Fruit fly (Drosophila melanogaster) whole organism, embryonic: Measurements from ENCODE around the gene Syt1.

Source experiments
- Ada2b ChIP-seq: fragments of 200-800 bp; sonication (Bioruptor generic); IDR thresholded peaks from 2 replicates; pipeline ENCODE4 v1.3.6; 2022; ENCODE audit warnings: missing biosample characterization, missing genetic modification characterization
- Aef1 ChIP-seq: fragments of 200-800 bp; sonication (Bioruptor generic); IDR thresholded peaks from 3 replicates; pipeline ENCODE4 v1.3.6; 2022; ENCODE audit warnings: missing biosample characterization, missing genetic modification characterization
- Bteb2 ChIP-seq: fragments of 200-800 bp; sonication (Bioruptor generic); optimal IDR thresholded peaks from 2 replicates; lab custom pipeline; 2016; ENCODE audit warnings: missing biosample characterization, missing genetic modification characterization
- CG11560 ChIP-seq: fragments of 200-800 bp; sonication (Bioruptor generic); IDR thresholded peaks from 3 replicates; pipeline ENCODE4 v1.3.6; 2022; ENCODE audit warnings: missing biosample characterization, missing genetic modification characterization
- CG1233 ChIP-seq: fragments of 200-800 bp; sonication (Bioruptor generic); optimal IDR thresholded peaks from 4 replicates; lab custom pipeline; 2018; ENCODE audit warnings: missing biosample characterization, mild to moderate bottlenecking, missing genetic modification characterization
- CG13296 ChIP-seq: fragments of 200-800 bp; sonication (Bioruptor generic); optimal IDR thresholded peaks from 3 replicates; lab custom pipeline; 2018; ENCODE audit warnings: missing biosample characterization, mild to moderate bottlenecking, missing genetic modification characterization
- CG14014 ChIP-seq: fragments of 200-800 bp; sonication (Bioruptor generic); IDR thresholded peaks from 2 replicates; pipeline ENCODE4 v1.3.6; 2022; ENCODE audit warnings: missing biosample characterization, missing genetic modification characterization
- CG16779 ChIP-seq: fragments of 200-800 bp; sonication (Bioruptor generic); IDR thresholded peaks from 2 replicates; pipeline ENCODE4 v1.3.6; 2022; ENCODE audit warnings: missing biosample characterization, missing genetic modification characterization
- CG17186 ChIP-seq: fragments of 200-800 bp; sonication (Bioruptor generic); optimal IDR thresholded peaks from 3 replicates; lab custom pipeline; 2017; ENCODE audit warnings: missing biosample characterization, missing genetic modification reagents, missing genetic modification characterization
- CG17328 ChIP-seq: fragments of 200-800 bp; sonication (Bioruptor generic); IDR thresholded peaks from 2 replicates; pipeline ENCODE4 v1.3.6; 2022; ENCODE audit warnings: missing biosample characterization, missing genetic modification characterization
- CG2712 ChIP-seq: fragments of 200-800 bp; optimal IDR thresholded peaks from 3 replicates; lab custom pipeline; 2019; ENCODE audit warnings: missing biosample characterization, mild to moderate bottlenecking, missing genetic modification characterization, moderate library complexity
- CG32767 ChIP-seq: fragments of 200-800 bp; sonication (Bioruptor generic); IDR thresholded peaks from 2 replicates; pipeline ENCODE4 v1.3.6; 2022; ENCODE audit warnings: missing biosample characterization, missing genetic modification characterization
- CG32772 ChIP-seq: fragments of 200-800 bp; sonication (Bioruptor generic); IDR thresholded peaks from 2 replicates; pipeline ENCODE4 v1.3.6; 2022; ENCODE audit warnings: missing biosample characterization, missing genetic modification characterization
- CG34224 ChIP-seq: fragments of 200-800 bp; sonication (Bioruptor generic); IDR thresholded peaks from 3 replicates; pipeline ENCODE4 v1.3.6; 2022; ENCODE audit warnings: missing biosample characterization, missing genetic modification characterization; ENCODE audit not compliant: partially characterized antibody
- CG34422 ChIP-seq: fragments of 200-800 bp; sonication (Bioruptor generic); IDR thresholded peaks from 3 replicates; pipeline ENCODE4 v1.3.6; 2022; ENCODE audit warnings: missing biosample characterization, missing genetic modification characterization
- CG4424 ChIP-seq: fragments of 200-800 bp; sonication (Bioruptor generic); optimal IDR thresholded peaks from 3 replicates; lab custom pipeline; 2016; ENCODE audit warnings: missing biosample characterization, missing genetic modification characterization
- CG4854 ChIP-seq: fragments of 200-800 bp; sonication (Bioruptor generic); optimal IDR thresholded peaks from 2 replicates; lab custom pipeline; 2016; ENCODE audit warnings: missing biosample characterization, missing genetic modification characterization, inconsistent platforms
- CG5245 ChIP-seq: fragments of 200-800 bp; sonication (Bioruptor generic); optimal IDR thresholded peaks from 3 replicates; lab custom pipeline; 2016; ENCODE audit warnings: missing biosample characterization, missing genetic modification characterization
- CG8281 ChIP-seq: fragments of 200-800 bp; sonication (Bioruptor generic); optimal IDR thresholded peaks from 2 replicates; lab custom pipeline; 2018; ENCODE audit warnings: missing biosample characterization, mild to moderate bottlenecking, missing genetic modification characterization, moderate library complexity
- CG8944 ChIP-seq: fragments of 200-800 bp; sonication (Bioruptor generic); optimal IDR thresholded peaks from 3 replicates; lab custom pipeline; 2016; ENCODE audit warnings: missing biosample characterization, missing genetic modification characterization
- CG9727 ChIP-seq: fragments of 200-800 bp; sonication (Bioruptor generic); optimal IDR thresholded peaks from 3 replicates; lab custom pipeline; 2017; ENCODE audit warnings: missing biosample characterization, mild to moderate bottlenecking, missing genetic modification characterization
- Dll ChIP-seq: fragments of 200-800 bp; sonication (Bioruptor generic); IDR thresholded peaks from 4 replicates; pipeline ENCODE4 v1.3.6; 2022; ENCODE audit warnings: missing biosample characterization, missing genetic modification characterization; ENCODE audit not compliant: partially characterized antibody
- Dp ChIP-seq: fragments of 200-800 bp; sonication (Bioruptor generic); optimal IDR thresholded peaks from 2 replicates; lab custom pipeline; 2018; ENCODE audit warnings: missing biosample characterization, mild to moderate bottlenecking, missing genetic modification characterization, moderate library complexity
- Eip74EF ChIP-seq, 2 experiments: fragments of 200-800 bp in 1 of 2; fragments of >200 bp in 1 of 2; sonication (Bioruptor generic) in 1 of 2; optimal IDR thresholded peaks; 2 replicates each; lab custom pipeline; 2017 to 2019; ENCODE audit warnings: missing biosample characterization in 2 of 2, missing genetic modification characterization in 2 of 2, mild to moderate bottlenecking in 1 of 2, moderate library complexity in 1 of 2
- H15 ChIP-seq: fragments of 200-800 bp; sonication (Bioruptor generic); IDR thresholded peaks from 3 replicates; pipeline ENCODE4 v1.3.6; 2022; ENCODE audit warnings: missing biosample characterization, missing genetic modification characterization
- HLH4C ChIP-seq: fragments of 200-800 bp; sonication (Bioruptor generic); IDR thresholded peaks from 3 replicates; pipeline ENCODE4 v1.3.6; 2022; ENCODE audit warnings: missing biosample characterization, missing genetic modification characterization; ENCODE audit not compliant: partially characterized antibody
- Hr51 ChIP-seq, 2 experiments: fragments of 200-800 bp; sonication (Bioruptor generic); optimal IDR thresholded peaks; 2 replicates in 1 of 2; 3 replicates in 1 of 2; lab custom pipeline; 2016 to 2018; ENCODE audit warnings: missing biosample characterization in 2 of 2, missing genetic modification characterization in 2 of 2, mild to moderate bottlenecking in 1 of 2, moderate library complexity in 1 of 2
- Max ChIP-seq: fragments of 200-800 bp; sonication (Bioruptor generic); optimal IDR thresholded peaks from 2 replicates; lab custom pipeline; 2016; ENCODE audit warnings: missing biosample characterization, mild to moderate bottlenecking, missing genetic modification characterization
- Mes4 ChIP-seq: fragments of 200-800 bp; sonication (Bioruptor generic); optimal IDR thresholded peaks from 2 replicates; lab custom pipeline; 2016; ENCODE audit warnings: missing biosample characterization, missing genetic modification characterization
- NC2β ChIP-seq: fragments of 200-800 bp; sonication (Bioruptor generic); optimal IDR thresholded peaks from 2 replicates; lab custom pipeline; 2016; ENCODE audit warnings: missing biosample characterization, missing genetic modification characterization
- Optix ChIP-seq: fragments of 200-800 bp; sonication (Bioruptor generic); IDR thresholded peaks from 3 replicates; pipeline ENCODE4 v1.3.6; 2022; ENCODE audit warnings: missing biosample characterization, missing genetic modification characterization
- Rfx ChIP-seq: fragments of 200-800 bp; sonication (Bioruptor generic); IDR thresholded peaks from 2 replicates; pipeline ENCODE4 v1.3.6; 2022; ENCODE audit warnings: missing biosample characterization, missing genetic modification characterization
- Scr ChIP-seq: fragments of 200-800 bp; sonication (Bioruptor generic); IDR thresholded peaks from 2 replicates; pipeline ENCODE4 v1.3.6; 2022; ENCODE audit warnings: missing biosample characterization, missing genetic modification characterization; ENCODE audit not compliant: partially characterized antibody
- Tbp ChIP-seq: fragments of >200 bp; optimal IDR thresholded peaks from 2 replicates; lab custom pipeline; 2018; ENCODE audit warnings: missing biosample characterization, missing genetic modification characterization
- aop ChIP-seq: fragments of 200-800 bp; sonication (Bioruptor generic); IDR thresholded peaks from 2 replicates; pipeline ENCODE4 v1.3.6; 2022; ENCODE audit warnings: missing biosample characterization, missing genetic modification characterization
- ap ChIP-seq: fragments of 200-800 bp; sonication (Bioruptor generic); IDR thresholded peaks from 2 replicates; pipeline ENCODE4 v1.3.6; 2022; ENCODE audit warnings: missing biosample characterization, missing genetic modification characterization
- chm ChIP-seq: fragments of 200-800 bp; sonication (Bioruptor generic); IDR thresholded peaks from 2 replicates; pipeline ENCODE4 v1.3.6; 2022; ENCODE audit warnings: missing biosample characterization, missing genetic modification characterization
- croc ChIP-seq: fragments of 200-800 bp; sonication (Bioruptor generic); conservative IDR thresholded peaks from 3 replicates; pipeline ENCODE4 v1.3.6; 2022; ENCODE audit warnings: missing biosample characterization, missing genetic modification characterization
- dmrt11E ChIP-seq: fragments of 200-800 bp; sonication (Bioruptor generic); optimal IDR thresholded peaks from 3 replicates; lab custom pipeline; 2018; ENCODE audit warnings: missing biosample characterization, mild to moderate bottlenecking, missing genetic modification characterization, moderate library complexity
- ems ChIP-seq: fragments of 200-800 bp; sonication (Bioruptor generic); optimal IDR thresholded peaks from 3 replicates; lab custom pipeline; 2016; ENCODE audit warnings: missing biosample characterization, missing genetic modification characterization
- en ChIP-seq: fragments of 200-800 bp; sonication (Bioruptor generic); optimal IDR thresholded peaks from 2 replicates; lab custom pipeline; 2016; ENCODE audit warnings: missing biosample characterization, missing genetic modification characterization
- grau ChIP-seq: fragments of 200-800 bp; optimal IDR thresholded peaks from 3 replicates; lab custom pipeline; 2019; ENCODE audit warnings: missing biosample characterization, mild to moderate bottlenecking, missing genetic modification characterization, moderate library complexity
- h ChIP-seq: fragments of >200 bp; optimal IDR thresholded peaks from 2 replicates; lab custom pipeline; 2017
- her ChIP-seq: fragments of 200-800 bp; sonication (Bioruptor generic); optimal IDR thresholded peaks from 2 replicates; lab custom pipeline; 2016; ENCODE audit warnings: missing biosample characterization, missing genetic modification characterization
- kni ChIP-seq: fragments of 200-800 bp; sonication (Bioruptor generic); optimal IDR thresholded peaks from 3 replicates; lab custom pipeline; 2017; ENCODE audit warnings: mild to moderate bottlenecking, missing biosample characterization, missing genetic modification reagents, missing genetic modification characterization
- luna ChIP-seq: fragments of 200-800 bp; sonication (Bioruptor generic); optimal IDR thresholded peaks from 2 replicates; lab custom pipeline; 2016; ENCODE audit warnings: missing biosample characterization, missing genetic modification characterization
- pb ChIP-seq: fragments of 200-800 bp; sonication (Bioruptor generic); optimal IDR thresholded peaks from 3 replicates; lab custom pipeline; 2016; ENCODE audit warnings: missing biosample characterization, missing genetic modification characterization
- row ChIP-seq: fragments of 200-800 bp; sonication (Bioruptor generic); IDR thresholded peaks from 3 replicates; pipeline ENCODE4 v1.3.6; 2022; ENCODE audit warnings: missing biosample characterization, missing genetic modification characterization
- sqz ChIP-seq: fragments of 200-800 bp; sonication (Bioruptor generic); optimal IDR thresholded peaks from 3 replicates; lab custom pipeline; 2018; ENCODE audit warnings: missing biosample characterization, mild to moderate bottlenecking, missing genetic modification characterization
- tna ChIP-seq: fragments of 200-800 bp; sonication (Bioruptor generic); IDR thresholded peaks from 2 replicates; pipeline ENCODE4 v1.3.6; 2022; ENCODE audit warnings: missing biosample characterization, missing genetic modification characterization; ENCODE audit not compliant: partially characterized antibody
- toy ChIP-seq: fragments of 200-800 bp; sonication (Bioruptor generic); IDR thresholded peaks from 2 replicates; pipeline ENCODE4 v1.3.6; 2022; ENCODE audit warnings: missing biosample characterization, missing genetic modification characterization
- tup ChIP-seq: fragments of 200-800 bp; sonication (Bioruptor generic); optimal IDR thresholded peaks from 2 replicates; lab custom pipeline; 2016; ENCODE audit warnings: missing biosample characterization, mild to moderate bottlenecking, missing genetic modification characterization, moderate library complexity

Gene Syt1

dm6 chr2L:2723100-2723499, 76.7 kb downstream of the Syt1 start (continued):
- TF ChIP-seq CG4854 (GFP tag; lab: Kevin White, UChicago) (no peak), kni (no peak), CG16779 (GFP tag; lab: Robert Waterston, UW) (no peak), chm (GFP tag; lab: Robert Waterston, UW) (no peak), Bteb2 (GFP tag; lab: Kevin White, UChicago) (no peak), CG32767 (no peak), Dp (GFP tag; lab: Kevin White, UChicago) (no peak), Rfx (GFP tag; lab: Robert Waterston, UW) (peak; percentile 65), tna (no peak), ap (GFP tag; lab: Robert Waterston, UW) (no peak), row (GFP tag; lab: Robert Waterston, UW) (peak; percentile 66), CG8281 (no peak), Scr (GFP tag; lab: Robert Waterston, UW) (no peak), CG34224 (GFP tag; lab: Robert Waterston, UW) (no peak), CG11560 (0 out of 3 replicates have a peak, but pooled peaks have one; percentile 28), h (lab: Kevin White, UChicago) (no peak), tup (GFP tag; lab: Kevin White, UChicago) (no peak), Aef1 (GFP tag; lab: Robert Waterston, UW) (0 out of 3 replicates have a peak, but pooled peaks have one; percentile 12), CG8944 (no peak), Max (GFP tag; lab: Kevin White, UChicago) (no peak), Hr51 (GFP tag; optimal IDR thresholded peaks at IDR 0.05; lab: Kevin White, UChicago) (peak in 1 of 2 experiments; percentile 39), luna (GFP tag; lab: Kevin White, UChicago) (no peak), Tbp (GFP tag; lab: Kevin White, UChicago) (no peak), CG34422 (GFP tag; lab: Robert Waterston, UW) (no peak), en (no peak), aop (GFP tag; lab: Robert Waterston, UW) (no peak), her (GFP tag; lab: Kevin White, UChicago) (no peak), CG13296 (GFP tag; lab: Kevin White, UChicago) (no peak), CG17186 (GFP tag; lab: Kevin White, UChicago) (no peak), toy (GFP tag; lab: Robert Waterston, UW) (no peak), Mes4 (GFP tag; lab: Kevin White, UChicago) (no peak), pb (GFP tag; lab: Kevin White, UChicago) (no peak), Optix (GFP tag; lab: Robert Waterston, UW) (no peak), Dll (GFP tag; lab: Robert Waterston, UW) (no peak), grau (peak; percentile 31), croc (no peak), CG5245 (GFP tag; lab: Kevin White, UChicago) (no peak), HLH4C (GFP tag; lab: Robert Waterston, UW) (no peak), dmrt11E (no peak), CG2712 (tag; lab: Kevin White, UChicago) (no peak), Ada2b (GFP tag; lab: Robert Waterston, UW) (no peak), CG4424 (GFP tag; lab: Kevin White, UChicago) (no peak), Eip74EF (GFP tag; optimal IDR thresholded peaks at IDR 0.05; lab: Kevin White, UChicago) (no peak), H15 (peak; percentile 25; the same call in 1 of the 3 replicates), CG9727 (GFP tag; lab: Kevin White, UChicago) (no peak), CG32772 (no peak), CG17328 (GFP tag; lab: Robert Waterston, UW) (no peak), CG14014 (GFP tag; lab: Robert Waterston, UW) (0 out of 2 replicates have a peak, but pooled peaks have one; percentile 28), ems (GFP tag; lab: Kevin White, UChicago) (no peak), CG1233 (GFP tag; lab: Kevin White, UChicago) (no peak), NC2β (GFP tag; lab: Kevin White, UChicago) (no peak), sqz (GFP tag; lab: Kevin White, UChicago) (no peak)
